Worm (Caenorhabditis elegans): ENCODE results near the gene T26A8.4.

DNA sequence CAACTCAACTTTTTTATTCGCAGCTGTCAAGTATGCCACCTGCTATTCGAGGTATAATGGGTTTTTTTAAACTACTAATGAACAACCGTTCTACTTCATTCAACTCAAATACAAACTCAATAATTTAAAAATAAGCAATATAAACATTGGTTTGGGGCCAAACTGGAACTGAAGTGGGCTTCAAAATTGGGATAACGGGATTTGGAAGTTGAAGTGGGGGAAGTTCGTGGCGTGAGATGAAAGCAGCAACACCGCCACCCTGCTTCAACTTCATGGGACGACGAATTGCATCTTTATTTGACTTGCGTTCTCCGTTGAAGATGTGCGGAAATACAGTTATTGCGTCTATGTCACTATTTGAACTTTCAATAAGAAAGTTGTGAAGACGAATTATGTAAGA lies 45.8 kb upstream of the T26A8.4 start:
- TF ChIP-seq nhr-237 (tag; optimal IDR thresholded peaks at IDR 0.05) = no peak
- no peak for TF ChIP-seq nhr-20 (tag; optimal IDR thresholded peaks at IDR 0.05)
- TF ChIP-seq pqm-1 (tag; optimal IDR thresholded peaks at IDR 0.05) = no peak
- TF ChIP-seq ceh-82 (tag; optimal IDR thresholded peaks at IDR 0.05) = no peak
- no peak for TF ChIP-seq nhr-28 (tag; optimal IDR thresholded peaks at IDR 0.05)
- TF ChIP-seq nhr-12 (tag; optimal IDR thresholded peaks at IDR 0.05) = no peak
- TF ChIP-seq efl-1 (optimal IDR thresholded peaks at IDR 0.05) = no peak
- no peak for TF ChIP-seq efl-1 (GFP tag; optimal IDR thresholded peaks at IDR 0.05 in 1 of 2)
- TF ChIP-seq Y116A8C.19 (tag; optimal IDR thresholded peaks at IDR 0.05; ENCODE audit: borderline replicate concordance) = no peak
- TF ChIP-seq zag-1 (tag; optimal IDR thresholded peaks at IDR 0.05) = no peak

All from whole organism, L1 larva.